Fruit fly (Drosophila melanogaster): ENCODE data around the gene dop.

dop gene

DNA sequence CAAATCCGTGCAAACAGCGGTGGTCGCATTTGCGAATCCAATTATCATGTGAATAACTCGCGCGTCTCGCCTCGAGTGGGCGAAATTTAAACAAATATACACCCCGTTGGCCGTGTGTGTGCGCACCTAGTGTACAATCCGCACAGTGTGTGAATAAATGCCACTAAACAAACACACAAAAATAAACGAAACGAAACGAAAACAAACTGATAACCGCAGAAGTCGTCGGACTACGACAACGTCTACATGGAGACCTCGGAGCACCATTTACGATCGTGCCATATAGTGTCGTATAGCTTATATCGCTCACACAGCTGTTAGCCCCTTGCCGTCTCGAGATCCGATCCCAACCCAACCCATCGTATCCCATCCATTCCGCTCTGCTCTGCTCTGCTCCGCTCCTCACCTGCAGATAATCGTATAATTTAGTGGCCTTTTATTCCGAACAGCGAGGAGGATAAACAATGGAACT, 707 bp downstream of the dop start (continued):
- peak; percentile 44 for TF ChIP-seq maf-S (GFP tag; optimal IDR thresholded peaks at IDR 0.05)
- TF ChIP-seq ssp (GFP tag; IDR thresholded peaks at IDR 0.05): no peak
- TF ChIP-seq Hmr (GFP tag; optimal IDR thresholded peaks at IDR 0.05): peak; percentile 91
- TF ChIP-seq CG9437 (GFP tag; optimal IDR thresholded peaks at IDR 0.05): no peak
- TF ChIP-seq CG3847 (GFP tag; IDR thresholded peaks at IDR 0.05): peak; percentile 47
- TF ChIP-seq crc (GFP tag; optimal IDR thresholded peaks at IDR 0.05): no peak
- peak; percentile 90 for TF ChIP-seq odd (GFP tag; optimal IDR thresholded peaks at IDR 0.05)
- TF ChIP-seq CG11456 (GFP tag; IDR thresholded peaks at IDR 0.05): 0 out of 3 replicates have a peak, but pooled peaks have one; percentile 67
- TF ChIP-seq CG9609 (GFP tag; optimal IDR thresholded peaks at IDR 0.05): no peak
- TF ChIP-seq Oaz (GFP tag; IDR thresholded peaks at IDR 0.05): no peak
- no peak for TF ChIP-seq Six4 (GFP tag; optimal IDR thresholded peaks at IDR 0.05)
- TF ChIP-seq CG10654 (GFP tag; optimal IDR thresholded peaks at IDR 0.05): peak; percentile 26
- peak; percentile 13 for TF ChIP-seq pb (GFP tag; optimal IDR thresholded peaks at IDR 0.05)
- TF ChIP-seq slou (GFP tag; optimal IDR thresholded peaks at IDR 0.05): no peak
- TF ChIP-seq Doc2 (GFP tag; IDR thresholded peaks at IDR 0.05): no peak
- peak; percentile 90 for TF ChIP-seq HHEX (GFP tag; optimal IDR thresholded peaks at IDR 0.05)
- no peak for TF ChIP-seq CG7786 (GFP tag; optimal IDR thresholded peaks at IDR 0.05)
- no peak for TF ChIP-seq dmrt99B (tag; optimal IDR thresholded peaks at IDR 0.05)
- peak; percentile 78 for TF ChIP-seq CG11695 (GFP tag; IDR thresholded peaks at IDR 0.05)
- TF ChIP-seq Chrac-16 (GFP tag; optimal IDR thresholded peaks at IDR 0.05): no peak
- TF ChIP-seq Camta (GFP tag; optimal IDR thresholded peaks at IDR 0.05): no peak
- no peak for TF ChIP-seq CG11085 (GFP tag; IDR thresholded peaks at IDR 0.05)
- TF ChIP-seq wek (GFP tag; optimal IDR thresholded peaks at IDR 0.05): peak; percentile 76
- TF ChIP-seq Dbx (GFP tag; IDR thresholded peaks at IDR 0.05): peak; percentile 68; the same call in 2 of the 3 replicates
- peak; percentile 51 for TF ChIP-seq CG2120 (GFP tag; optimal IDR thresholded peaks at IDR 0.05)
- TF ChIP-seq hkb (optimal IDR thresholded peaks at IDR 0.05): no peak
- TF ChIP-seq hkb (GFP tag; IDR thresholded peaks at IDR 0.05): peak; percentile 59
- no peak for TF ChIP-seq shn (GFP tag; optimal IDR thresholded peaks at IDR 0.05)
- TF ChIP-seq al (GFP tag; IDR thresholded peaks at IDR 0.05): no peak
- no peak for TF ChIP-seq CG2129 (GFP tag; IDR thresholded peaks at IDR 0.05; ENCODE audit: partially characterized antibody)
- TF ChIP-seq pfk (GFP tag; optimal IDR thresholded peaks at IDR 0.05): peak; percentile 89
- TF ChIP-seq CG33213 (GFP tag; optimal IDR thresholded peaks at IDR 0.05): peak; percentile 67
- TF ChIP-seq CG4282 (GFP tag; optimal IDR thresholded peaks at IDR 0.05): no peak
- peak; percentile 84 for TF ChIP-seq org-1 (GFP tag; optimal IDR thresholded peaks at IDR 0.05)
- TF ChIP-seq wor (GFP tag; IDR thresholded peaks at IDR 0.05): no peak
- TF ChIP-seq run (tag; optimal IDR thresholded peaks at IDR 0.05): peak; percentile 73
- TF ChIP-seq Hey (tag; optimal IDR thresholded peaks at IDR 0.05): peak; percentile 92
- peak; percentile 89 for TF ChIP-seq CG12071 (GFP tag; optimal IDR thresholded peaks at IDR 0.05)
- peak; percentile 91 for TF ChIP-seq CG2199 (GFP tag; IDR thresholded peaks at IDR 0.05)
- TF ChIP-seq CG7839 (tag; optimal IDR thresholded peaks at IDR 0.05): no peak
- TF ChIP-seq ara (GFP tag; IDR thresholded peaks at IDR 0.05): peak; percentile 31; the same call in 1 of the 2 replicates
- peak; percentile 83 for TF ChIP-seq CG17912 (GFP tag; optimal IDR thresholded peaks at IDR 0.05)
- TF ChIP-seq Mad (GFP tag; optimal IDR thresholded peaks at IDR 0.05): peak; percentile 22
- no peak for TF ChIP-seq Dp (GFP tag; optimal IDR thresholded peaks at IDR 0.05)
- TF ChIP-seq CG17385 (GFP tag; optimal IDR thresholded peaks at IDR 0.05): no peak
- peak; percentile 48 for TF ChIP-seq bcd (GFP tag; optimal IDR thresholded peaks at IDR 0.05)
- TF ChIP-seq CG42726 (GFP tag; IDR thresholded peaks at IDR 0.05; ENCODE audit: partially characterized antibody): no peak
- TF ChIP-seq pzg (GFP tag; optimal IDR thresholded peaks at IDR 0.05): no peak
- TF ChIP-seq Bteb2 (GFP tag; optimal IDR thresholded peaks at IDR 0.05): peak; percentile 8
- TF ChIP-seq usp (GFP tag; optimal IDR thresholded peaks at IDR 0.05): no peak
- peak; percentile 77 for TF ChIP-seq Atf6 (GFP tag; IDR thresholded peaks at IDR 0.05)
- TF ChIP-seq Awh (GFP tag; IDR thresholded peaks at IDR 0.05): peak; percentile 62

All from whole organism, embryonic.